Comparison of ENCODE assay signal across 5 worm cellular contexts in the genomic region with DNA sequence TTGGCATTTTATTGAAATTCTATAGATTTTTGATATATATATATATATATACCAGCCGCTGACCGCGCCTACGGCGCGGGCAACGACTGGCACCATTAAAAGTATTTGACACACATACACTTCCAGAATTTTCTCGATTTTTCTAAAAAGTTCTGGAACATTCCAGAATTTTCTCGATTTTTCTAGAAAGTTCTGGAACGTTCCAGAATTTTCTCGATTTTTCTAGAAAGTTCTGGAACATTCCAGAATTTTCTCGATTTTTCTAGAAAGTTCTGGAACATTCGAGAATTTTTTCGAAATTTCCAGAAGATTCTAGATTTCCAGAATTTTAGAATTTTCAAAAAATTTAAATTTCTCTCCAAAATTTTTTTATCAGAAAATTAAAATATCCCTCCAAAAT.
TF ChIP-seq lines count a peak whose summit lies in the region.
"Not testable (repeated sequence)": the region's sequence is repeated elsewhere in the genome, so short reads cannot be mapped to it uniquely, and the experiment has no call there.

No protein-coding gene starts in this region.

TF ChIP-seq in whole organism, L4 larva, 104 proteins besides CTCF, POLR2A, EP300 and RAD21:
- TF ChIP-seq pha-4 (GFP tag; IDR thresholded peaks at IDR 0.05; lab: Robert Waterston, UW), result peak; percentile 90; the same call in 1 of the 2 replicates
- TF ChIP-seq pha-4 (tag; optimal IDR thresholded peaks at IDR 0.05; lab: Kevin White, UChicago), result not testable (repeated sequence)
- TF ChIP-seq arid-1 (GFP tag; conservative IDR thresholded peaks at IDR 0.05; lab: Robert Waterston, UW), result peak; percentile 94
- peak; percentile 94 for TF ChIP-seq snpc-1.2 (GFP tag; IDR thresholded peaks at IDR 0.05; lab: Robert Waterston, UW)
- peak; percentile 77 for TF ChIP-seq lin-38 (GFP tag; IDR thresholded peaks at IDR 0.05; lab: Robert Waterston, UW)
- peak; percentile 74; the same call in 1 of the 2 replicates for TF ChIP-seq zfp-3 (GFP tag; conservative IDR thresholded peaks at IDR 0.05; lab: Robert Waterston, UW)
- peak; percentile 97 for TF ChIP-seq mdt-29 (GFP tag; IDR thresholded peaks at IDR 0.05; lab: Robert Waterston, UW)

TF ChIP-seq in whole organism, early embryonic, 17 proteins besides CTCF, POLR2A, EP300 and RAD21:
- TF ChIP-seq flt-1 (GFP tag; IDR thresholded peaks at IDR 0.05; lab: Robert Waterston, UW) (peak; percentile 90), pes-1 (GFP tag; IDR thresholded peaks at IDR 0.05; lab: Robert Waterston, UW) (peak; percentile 91), tbx-37 (GFP tag; conservative IDR thresholded peaks at IDR 0.05; lab: Robert Waterston, UW) (0 out of 2 replicates have a peak, but pooled peaks have one; percentile 36)

TF ChIP-seq in whole organism, late embryonic, 69 proteins besides CTCF, POLR2A, EP300 and RAD21:
- peak; percentile 58 for TF ChIP-seq unc-3 (GFP tag; conservative IDR thresholded peaks at IDR 0.05; lab: Robert Waterston, UW)
- TF ChIP-seq unc-3 (tag; optimal IDR thresholded peaks at IDR 0.05; lab: Kevin White, UChicago), result not testable (repeated sequence)

TF ChIP-seq in whole organism, midembryonic, 9 proteins besides CTCF, POLR2A, EP300 and RAD21:
- peak; percentile 62; the same call in 1 of the 2 replicates for TF ChIP-seq ref-1 (GFP tag; conservative IDR thresholded peaks at IDR 0.05; lab: Robert Waterston, UW)
- TF ChIP-seq flt-1 (GFP tag; IDR thresholded peaks at IDR 0.05; lab: Robert Waterston, UW), result peak; percentile 97
- peak; percentile 82; the same call in 1 of the 2 replicates for TF ChIP-seq T22C8.4 (GFP tag; IDR thresholded peaks at IDR 0.05; lab: Robert Waterston, UW)

TF ChIP-seq in whole organism, young adult, 124 proteins besides CTCF, POLR2A, EP300 and RAD21:
- TF ChIP-seq nfya-2 (GFP tag; IDR thresholded peaks at IDR 0.05; lab: Robert Waterston, UW) (peak; percentile 97), egrh-3 (GFP tag; IDR thresholded peaks at IDR 0.05; lab: Robert Waterston, UW) (peak; percentile 65), attf-6 (GFP tag; IDR thresholded peaks at IDR 0.05; lab: Robert Waterston, UW) (peak; percentile 98), B0019.2 (GFP tag; conservative IDR thresholded peaks at IDR 0.05; lab: Robert Waterston, UW) (peak; percentile 96), hsf-1 (GFP tag; IDR thresholded peaks at IDR 0.05; lab: Robert Waterston, UW) (peak; percentile 100), Y53F4B.3 (GFP tag; IDR thresholded peaks at IDR 0.05; lab: Robert Waterston, UW) (peak; percentile 97), ceh-58 (GFP tag; IDR thresholded peaks at IDR 0.05; lab: Robert Waterston, UW) (peak; percentile 100), Y79H2A.3 (GFP tag; conservative IDR thresholded peaks at IDR 0.05; lab: Robert Waterston, UW) (peak; percentile 98), Y95B8A.8 (GFP tag; IDR thresholded peaks at IDR 0.05; lab: Robert Waterston, UW) (peak; percentile 98), cebp-1 (GFP tag; IDR thresholded peaks at IDR 0.05; lab: Robert Waterston, UW) (peak; percentile 79), Y67H2A.10 (GFP tag; conservative IDR thresholded peaks at IDR 0.05; lab: Robert Waterston, UW) (peak; percentile 84; the same call in 1 of the 2 replicates), cebp-2 (GFP tag; IDR thresholded peaks at IDR 0.05; lab: Robert Waterston, UW) (peak; percentile 95; the same call in 1 of the 2 replicates)
- TF ChIP-seq cebp-1 (tag; optimal IDR thresholded peaks at IDR 0.05; lab: Kevin White, UChicago), result not testable (repeated sequence)
